Worm (Caenorhabditis elegans) whole organism, L3 larva: ENCODE results near the gene C14A4.6.

Experiments
- aly-2 ChIP-seq: fragments of 150-350 bp; optimal IDR thresholded peaks from 2 replicates; lab custom pipeline; 2014; ENCODE audit warnings: missing biosample characterization, missing genetic modification characterization
- egl-27 ChIP-seq: sonication (generic microtip); optimal IDR thresholded peaks from 4 replicates; lab custom pipeline; 2017; ENCODE audit warnings: missing biosample characterization, missing genetic modification reagents, missing genetic modification characterization
- egl-5 ChIP-seq: fragments of 150-350 bp; optimal IDR thresholded peaks from 2 replicates; lab custom pipeline; 2017; ENCODE audit warnings: missing biosample characterization, missing genetic modification reagents, missing genetic modification characterization, inconsistent platforms
- fkh-10 ChIP-seq: sonication (generic microtip); optimal IDR thresholded peaks from 2 replicates; lab custom pipeline; 2017; ENCODE audit warnings: missing biosample characterization, missing genetic modification reagents, missing genetic modification characterization
- nhr-11 ChIP-seq: fragments of 150-350 bp; optimal IDR thresholded peaks from 2 replicates; lab custom pipeline; 2014; ENCODE audit warnings: missing biosample characterization, missing genetic modification characterization
- nhr-76 ChIP-seq: fragments of 150-350 bp; sonication (generic microtip); optimal IDR thresholded peaks from 5 replicates; lab custom pipeline; 2014; ENCODE audit warnings: missing biosample characterization, missing genetic modification characterization
- sea-2 ChIP-seq: fragments of 150-350 bp; sonication (generic microtip); optimal IDR thresholded peaks from 4 replicates; lab custom pipeline; 2014; ENCODE audit warnings: missing biosample characterization, missing genetic modification reagents, missing genetic modification characterization
- snpc-4 ChIP-seq: fragments of 150-350 bp; optimal IDR thresholded peaks from 2 replicates; lab custom pipeline; 2014; ENCODE audit warnings: missing biosample characterization, missing genetic modification characterization

DNA sequence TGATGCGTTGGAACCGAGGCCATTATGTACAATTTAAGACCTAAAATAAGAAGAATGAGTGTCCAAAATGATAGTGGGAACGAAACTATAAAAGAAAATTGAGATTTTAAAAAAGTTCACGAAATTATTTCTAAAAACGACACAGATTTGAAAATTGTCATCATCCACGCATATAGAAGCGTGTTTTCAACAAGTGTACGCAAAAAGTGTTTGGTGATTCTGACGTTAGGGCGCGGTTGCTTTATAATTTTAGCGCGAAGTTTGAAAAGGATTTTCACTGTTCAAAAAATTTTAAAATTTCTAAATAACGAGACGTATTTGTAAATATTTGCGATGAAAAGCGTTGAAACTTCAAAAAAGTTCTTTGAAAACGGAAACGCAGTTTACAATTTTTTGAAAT is 31.2 kb downstream of the C14A4.6 start, which contains the start of gene cdc-48.1:
- TF ChIP-seq aly-2 (tag; lab: Kevin White, UChicago) (peak; percentile 99), egl-27 (tag; lab: Kevin White, UChicago) (peak; percentile 99), nhr-76 (tag; lab: Kevin White, UChicago) (peak; percentile 94), sea-2 (GFP tag; lab: Kevin White, UChicago) (peak; percentile 94), snpc-4 (tag; lab: Kevin White, UChicago) (peak; percentile 98), nhr-11 (peak; percentile 100), fkh-10 (GFP tag; lab: Kevin White, UChicago) (peak; percentile 100), egl-5 (tag; lab: Kevin White, UChicago) (peak; percentile 97)
